Worm (Caenorhabditis elegans): ENCODE measurements around the gene Y11D7A.9.
"Not testable (repeated sequence)": the region's sequence is repeated elsewhere in the genome, so short reads cannot be mapped to it uniquely, and the experiment has no call there.

Y11D7A.9 gene

DNA sequence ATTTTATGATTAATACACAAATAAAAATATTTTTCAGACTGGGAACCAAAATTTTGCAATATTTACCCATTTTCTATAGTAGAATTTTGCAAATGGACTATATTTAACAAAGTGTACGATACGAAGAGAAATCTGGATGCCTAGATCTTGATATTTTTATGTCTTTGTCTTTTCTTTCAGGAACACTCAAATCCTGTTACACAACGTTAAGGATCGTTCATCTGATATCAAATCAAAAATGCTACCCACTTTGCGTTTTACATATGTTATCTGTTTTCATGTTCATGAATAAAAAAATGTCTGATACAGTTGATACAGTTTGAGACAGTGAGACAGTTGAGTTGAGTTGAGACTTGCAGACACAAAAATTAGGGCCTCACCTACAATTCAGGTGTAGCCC is 40.4 kb upstream of the Y11D7A.9 start, which contains the start of gene F49C12.1:
F49C12.1 (minus strand) TSS at position 70 of the 400 bp plus-strand sequence.
- TF ChIP-seq attf-5 (GFP tag; optimal IDR thresholded peaks at IDR 0.05) (no peak), cebp-2 (GFP tag; IDR thresholded peaks at IDR 0.05) (no peak), T26A5.8 (tag; optimal IDR thresholded peaks at IDR 0.05) (no peak), ceh-40 (GFP tag; IDR thresholded peaks at IDR 0.05) (no peak), lsy-27 (tag; optimal IDR thresholded peaks at IDR 0.05; ENCODE audit: borderline replicate concordance, insufficient read depth) (no peak), rpc-1 (optimal IDR thresholded peaks at IDR 0.05) (no peak), rpc-1 (tag; optimal IDR thresholded peaks at IDR 0.05) (no peak), C06A6.2 (GFP tag; conservative IDR thresholded peaks at IDR 0.05) (no peak), ets-4 (GFP tag; optimal IDR thresholded peaks at IDR 0.05) (no peak), ceh-27 (GFP tag; optimal IDR thresholded peaks at IDR 0.05) (no peak), efl-1 (GFP tag; optimal IDR thresholded peaks at IDR 0.05) (no peak)

DNA sequence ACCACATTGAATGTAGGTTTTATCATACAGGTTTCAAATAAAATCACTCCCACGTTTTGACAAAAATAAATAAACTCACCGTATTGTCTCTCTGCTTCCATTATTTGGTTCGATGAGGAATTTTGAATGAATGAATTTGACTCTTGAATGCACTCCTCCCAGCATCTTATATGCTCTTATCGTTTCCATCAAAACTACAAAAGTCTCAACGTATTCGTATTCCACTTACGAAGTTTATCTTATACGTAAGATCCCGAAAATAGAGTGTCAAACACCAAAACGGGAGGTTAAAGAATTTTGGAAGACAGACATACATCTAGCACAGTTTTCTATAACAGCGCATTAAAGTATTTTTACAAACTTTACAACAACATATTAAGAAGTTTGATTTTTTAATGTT is 37.9 kb upstream of the Y11D7A.9 start, which contains the start of gene nhr-264:
nhr-264 (minus strand) TSS at position 101 of the 400 bp plus-strand sequence.
- TF ChIP-seq cebp-1 (GFP tag; IDR thresholded peaks at IDR 0.05); cebp-1 (tag; optimal IDR thresholded peaks at IDR 0.05); Y67H2A.10 (GFP tag; conservative IDR thresholded peaks at IDR 0.05); aptf-3 (GFP tag; IDR thresholded peaks at IDR 0.05): not testable (repeated sequence)

ce11 chrIV:9289635-9290034 is 33.7 kb upstream of the Y11D7A.9 start:
- TF ChIP-seq ccch-3 (GFP tag; optimal IDR thresholded peaks at IDR 0.05) (no peak), egl-44 (GFP tag; IDR thresholded peaks at IDR 0.05) (no peak), ztf-28 (GFP tag; IDR thresholded peaks at IDR 0.05) (no peak), hmg-1.2 (GFP tag; IDR thresholded peaks at IDR 0.05) (no peak), repo-1 (tag; optimal IDR thresholded peaks at IDR 0.05) (no peak), fkh-3 (tag; optimal IDR thresholded peaks at IDR 0.05) (no peak), B0035.1 (tag; optimal IDR thresholded peaks at IDR 0.05) (no peak), hrde-1 (tag; optimal IDR thresholded peaks at IDR 0.05; ENCODE audit: borderline replicate concordance) (no peak), lsy-27 (tag; optimal IDR thresholded peaks at IDR 0.05; ENCODE audit: borderline replicate concordance, insufficient read depth) (no peak), unc-130 (GFP tag; optimal IDR thresholded peaks at IDR 0.05) (no peak), hsf-1 (GFP tag; IDR thresholded peaks at IDR 0.05) (no peak), nfya-1 (tag; optimal IDR thresholded peaks at IDR 0.05; ENCODE audit: borderline replicate concordance, insufficient read depth) (no peak), tlf-1 (GFP tag; optimal IDR thresholded peaks at IDR 0.05) (no peak), ztf-3 (GFP tag; optimal IDR thresholded peaks at IDR 0.05) (no peak), attf-3 (GFP tag; conservative IDR thresholded peaks at IDR 0.05) (no peak), K11D2.4 (GFP tag; IDR thresholded peaks at IDR 0.05) (no peak), rpc-1 (optimal IDR thresholded peaks at IDR 0.05) (no peak), rpc-1 (tag; optimal IDR thresholded peaks at IDR 0.05) (no peak)

- TF ChIP-seq K12H6.12 (tag; optimal IDR thresholded peaks at IDR 0.05); ztf-6 (GFP tag; IDR thresholded peaks at IDR 0.05); rec-8 (tag; optimal IDR thresholded peaks at IDR 0.05): not testable (repeated sequence)
Measured at ce11 chrIV:9286305-9286704, 30.4 kb upstream of the Y11D7A.9 start, which contains the start of gene nhr-267. TSS of gene nhr-267 (minus strand) at chrIV:9286405.

Measured in whole organism, young adult.